Fruit fly (Drosophila melanogaster): ENCODE measurements around the gene Taf10b.

The Taf10b gene

DNA sequence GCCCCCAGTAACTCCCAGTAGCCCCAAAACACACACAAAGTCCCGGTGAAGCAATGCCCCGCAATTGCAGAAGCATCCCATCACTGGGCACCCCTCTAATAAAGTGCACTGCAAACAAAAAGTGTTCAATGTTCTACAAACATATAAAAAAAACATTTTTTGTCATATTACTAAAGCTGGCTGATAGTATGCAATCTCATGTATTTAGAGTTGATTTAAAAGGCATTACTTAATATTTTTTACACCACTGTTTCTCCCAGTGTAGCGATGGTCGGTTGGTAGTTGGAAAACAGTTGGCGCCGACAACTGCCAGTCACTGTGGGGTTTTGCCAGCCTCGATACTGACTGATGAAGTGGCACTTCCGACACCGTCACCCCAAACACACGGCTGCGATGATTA, 47.3 kb downstream of the Taf10b start (continued):
- TF ChIP-seq CG33557 (GFP tag; optimal IDR thresholded peaks at IDR 0.05) (no peak), eve (GFP tag; optimal IDR thresholded peaks at IDR 0.05) (no peak), CG7372 (GFP tag; IDR thresholded peaks at IDR 0.05) (no peak), CG7357 (GFP tag; IDR thresholded peaks at IDR 0.05) (no peak), pum (GFP tag; optimal IDR thresholded peaks at IDR 0.05) (no peak), CG3995 (GFP tag; optimal IDR thresholded peaks at IDR 0.05) (no peak), Hmr (GFP tag; optimal IDR thresholded peaks at IDR 0.05) (peak; percentile 43), stc (GFP tag; IDR thresholded peaks at IDR 0.05) (no peak), abd-A (tag; optimal IDR thresholded peaks at IDR 0.05) (peak; percentile 10), Kr (GFP tag; optimal IDR thresholded peaks at IDR 0.05) (no peak), pros (GFP tag; optimal IDR thresholded peaks at IDR 0.05) (no peak), Atf3 (GFP tag; optimal IDR thresholded peaks at IDR 0.05) (no peak), CG3847 (GFP tag; IDR thresholded peaks at IDR 0.05) (0 out of 2 replicates have a peak, but pooled peaks have one; percentile 4), hbn (GFP tag; IDR thresholded peaks at IDR 0.05; ENCODE audit: partially characterized antibody) (no peak), CG32767 (GFP tag; IDR thresholded peaks at IDR 0.05) (no peak), Atf-2 (GFP tag; optimal IDR thresholded peaks at IDR 0.05) (no peak), Ada2b (GFP tag; IDR thresholded peaks at IDR 0.05) (peak; percentile 33; the same call in 1 of the 2 replicates), Hr51 (GFP tag; optimal IDR thresholded peaks at IDR 0.05) (peak in 1 of 2 experiments; percentile 41), MTF-1 (GFP tag; optimal IDR thresholded peaks at IDR 0.05; ENCODE audit: borderline replicate concordance) (no peak), CG30431 (GFP tag; optimal IDR thresholded peaks at IDR 0.05) (no peak), CG17328 (GFP tag; IDR thresholded peaks at IDR 0.05) (no peak), CG16815 (GFP tag; optimal IDR thresholded peaks at IDR 0.05) (no peak), E2f2 (GFP tag; IDR thresholded peaks at IDR 0.05) (0 out of 2 replicates have a peak, but pooled peaks have one; percentile 9), CG17186 (GFP tag; optimal IDR thresholded peaks at IDR 0.05) (no peak), sd (tag; optimal IDR thresholded peaks at IDR 0.05) (no peak), crc (GFP tag; optimal IDR thresholded peaks at IDR 0.05) (no peak), H15 (GFP tag; IDR thresholded peaks at IDR 0.05) (no peak), CG33213 (GFP tag; optimal IDR thresholded peaks at IDR 0.05) (no peak), row (GFP tag; IDR thresholded peaks at IDR 0.05) (peak; percentile 54; the same call in 1 of the 3 replicates), CG17568 (GFP tag; optimal IDR thresholded peaks at IDR 0.05) (no peak), CG10366 (GFP tag; IDR thresholded peaks at IDR 0.05) (0 out of 2 replicates have a peak, but pooled peaks have one; percentile 14), Side (GFP tag; optimal IDR thresholded peaks at IDR 0.05) (peak; percentile 7), eyg (GFP tag; optimal IDR thresholded peaks at IDR 0.05) (no peak), rib (GFP tag; IDR thresholded peaks at IDR 0.05) (no peak), CG13123 (GFP tag; optimal IDR thresholded peaks at IDR 0.05) (no peak), CG7556 (GFP tag; optimal IDR thresholded peaks at IDR 0.05) (peak; percentile 52), CG1832 (GFP tag; optimal IDR thresholded peaks at IDR 0.05) (no peak), gfzf (GFP tag; optimal IDR thresholded peaks at IDR 0.05) (no peak), CG10321 (GFP tag; IDR thresholded peaks at IDR 0.05) (no peak), CG1603 (tag; optimal IDR thresholded peaks at IDR 0.05) (peak; percentile 33), CG15269 (tag; optimal IDR thresholded peaks at IDR 0.05) (peak; percentile 42), az2 (GFP tag; optimal IDR thresholded peaks at IDR 0.05) (no peak), pfk (GFP tag; optimal IDR thresholded peaks at IDR 0.05) (no peak), danr (GFP tag; IDR thresholded peaks at IDR 0.05) (no peak), CG3281 (GFP tag; optimal IDR thresholded peaks at IDR 0.05) (peak; percentile 8), CG11456 (GFP tag; IDR thresholded peaks at IDR 0.05) (peak; percentile 43; the same call in 1 of the 3 replicates), CG6689 (GFP tag; IDR thresholded peaks at IDR 0.05) (peak; percentile 47; the same call in 1 of the 2 replicates), gem (tag; optimal IDR thresholded peaks at IDR 0.05) (peak; percentile 52), CG11695 (GFP tag; IDR thresholded peaks at IDR 0.05) (no peak), CG32532 (GFP tag; IDR thresholded peaks at IDR 0.05) (peak; percentile 44; the same call in 1 of the 2 replicates), CG18599 (GFP tag; optimal IDR thresholded peaks at IDR 0.05) (peak; percentile 60)

All from whole organism, embryonic.